Worm (Caenorhabditis elegans): ENCODE results near the gene C15H9.5.

The C15H9.5 gene

DNA sequence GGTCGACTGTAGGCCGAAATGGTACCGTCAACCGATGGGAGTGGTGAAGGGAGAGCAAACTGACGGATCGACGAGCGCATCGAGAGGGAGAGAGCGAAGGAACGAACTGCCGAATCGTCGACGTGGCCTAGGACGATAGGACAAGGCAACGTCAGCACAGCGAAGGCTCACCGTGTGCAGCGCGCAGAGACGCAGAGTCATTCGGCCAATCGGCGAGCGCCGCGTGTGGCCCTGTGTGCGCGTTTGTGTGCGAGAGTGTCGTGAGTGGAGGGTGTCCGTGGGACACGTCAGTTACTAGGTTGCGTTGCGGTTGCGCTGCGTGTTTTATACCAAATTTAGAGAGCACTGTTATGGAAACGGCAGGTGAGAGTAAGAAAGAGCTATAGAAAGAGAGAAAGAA, 1.1 kb upstream of the C15H9.5 start, which contains the start of gene hsp-3 (continued):
- peak; percentile 94 for TF ChIP-seq C34F6.9 (tag; optimal IDR thresholded peaks at IDR 0.05)
- TF ChIP-seq nhr-237 (tag; optimal IDR thresholded peaks at IDR 0.05), result peak; percentile 73
- peak; percentile 96 for TF ChIP-seq lin-11 (tag; optimal IDR thresholded peaks at IDR 0.05)
- peak; percentile 98 for TF ChIP-seq unc-55 (GFP tag; optimal IDR thresholded peaks at IDR 0.05)
- TF ChIP-seq nhr-6 (tag; optimal IDR thresholded peaks at IDR 0.05), result peak; percentile 85
- TF ChIP-seq crh-2 (tag; optimal IDR thresholded peaks at IDR 0.05), result peak; percentile 100
- peak; percentile 97 for TF ChIP-seq ceh-16 (tag; optimal IDR thresholded peaks at IDR 0.05)
- peak; percentile 50 for TF ChIP-seq elt-1 (tag; optimal IDR thresholded peaks at IDR 0.05)
- peak; percentile 92 for TF ChIP-seq nhr-25 (tag; optimal IDR thresholded peaks at IDR 0.05)
- TF ChIP-seq sem-4 (tag; optimal IDR thresholded peaks at IDR 0.05), result peak; percentile 89
- TF ChIP-seq blmp-1 (tag; optimal IDR thresholded peaks at IDR 0.05; ENCODE audit: insufficient read depth), result peak; percentile 74
- TF ChIP-seq nhr-129 (tag; optimal IDR thresholded peaks at IDR 0.05), result peak; percentile 98
- no peak for TF ChIP-seq aly-2 (tag; optimal IDR thresholded peaks at IDR 0.05)
- TF ChIP-seq gmeb-1 (tag; optimal IDR thresholded peaks at IDR 0.05), result peak; percentile 86
- peak; percentile 53 for TF ChIP-seq unc-39 (tag; optimal IDR thresholded peaks at IDR 0.05)
- no peak for TF ChIP-seq ama-1 (optimal IDR thresholded peaks at IDR 0.05)
- TF ChIP-seq unc-62 (GFP tag; optimal IDR thresholded peaks at IDR 0.05), result peak; percentile 47
- peak; percentile 96 for TF ChIP-seq fos-1 (tag; optimal IDR thresholded peaks at IDR 0.05)
- TF ChIP-seq alr-1 (tag; optimal IDR thresholded peaks at IDR 0.05), result no peak

DNA sequence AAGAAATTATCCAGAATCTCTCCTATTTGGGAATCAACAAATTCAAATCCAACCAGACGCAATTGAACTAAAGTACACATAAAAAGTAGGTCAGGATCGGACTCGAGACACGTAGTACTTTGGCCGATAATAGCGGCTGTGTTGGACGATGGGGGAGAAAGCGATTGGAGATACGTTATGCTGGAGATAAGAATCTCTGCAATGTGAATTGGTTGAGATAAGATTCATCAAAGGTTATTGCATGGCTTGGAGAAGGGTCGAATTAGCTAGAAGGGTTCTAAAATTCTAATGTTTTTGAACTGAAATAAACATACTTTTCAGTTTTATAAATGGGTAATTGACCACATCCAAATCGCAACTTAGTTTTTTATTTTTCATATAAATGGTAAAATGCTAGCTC, 567 bp upstream of the C15H9.5 start:
- TF ChIP-seq zag-1 (tag; optimal IDR thresholded peaks at IDR 0.05) (no peak), ztf-4 (tag; optimal IDR thresholded peaks at IDR 0.05) (no peak), elt-1 (tag; optimal IDR thresholded peaks at IDR 0.05) (peak; percentile 95), ceh-16 (tag; optimal IDR thresholded peaks at IDR 0.05) (peak; percentile 84), unc-62 (GFP tag; optimal IDR thresholded peaks at IDR 0.05) (no peak), sem-4 (tag; optimal IDR thresholded peaks at IDR 0.05) (peak; percentile 27), R02D3.7 (tag; optimal IDR thresholded peaks at IDR 0.05) (no peak), sma-9 (GFP tag; optimal IDR thresholded peaks at IDR 0.05) (peak; percentile 82), sma-9 (tag; optimal IDR thresholded peaks at IDR 0.05) (no peak), blmp-1 (tag; optimal IDR thresholded peaks at IDR 0.05; ENCODE audit: insufficient read depth) (peak; percentile 71)

DNA sequence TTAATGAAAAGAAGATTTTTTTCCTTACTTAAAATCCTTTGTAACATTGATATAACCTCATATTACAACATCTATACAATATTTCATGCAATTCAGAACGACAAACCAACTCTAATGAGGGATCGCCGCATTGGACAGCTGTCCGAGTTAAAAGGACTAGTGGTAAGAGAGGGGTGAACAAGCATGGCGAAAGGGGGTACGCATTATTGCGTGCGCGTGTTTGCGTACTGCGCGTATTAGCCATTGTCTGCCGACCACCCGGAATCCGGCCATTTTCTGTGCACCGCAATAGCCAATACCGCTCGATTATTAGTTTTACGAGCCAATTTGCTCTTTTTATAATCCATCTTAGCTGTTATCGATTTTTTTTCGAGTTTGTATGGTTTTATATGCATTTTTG, 4.5 kb downstream of the C15H9.5 start, which contains the start of gene C15H9.4:
TSS of gene C15H9.4 (plus strand) at position 93 of the 400 bp plus-strand sequence.
- TF ChIP-seq nhr-129 (tag; optimal IDR thresholded peaks at IDR 0.05) (peak; percentile 19), mdl-1 (tag; optimal IDR thresholded peaks at IDR 0.05) (peak in 1 of 2 experiments; percentile 16), lsy-2 (tag; optimal IDR thresholded peaks at IDR 0.05) (peak in 1 of 2 experiments; percentile 31), unc-55 (GFP tag; optimal IDR thresholded peaks at IDR 0.05) (peak; percentile 60), lin-39 (tag; optimal IDR thresholded peaks at IDR 0.05) (no peak), elt-1 (tag; optimal IDR thresholded peaks at IDR 0.05) (no peak), peb-1 (tag; optimal IDR thresholded peaks at IDR 0.05) (no peak), snpc-4 (tag; optimal IDR thresholded peaks at IDR 0.05) (no peak), sma-3 (GFP tag; optimal IDR thresholded peaks at IDR 0.05) (peak; percentile 3), ztf-11 (tag; optimal IDR thresholded peaks at IDR 0.05) (no peak), mab-5 (tag; optimal IDR thresholded peaks at IDR 0.05) (peak; percentile 3), F13H6.1 (tag; optimal IDR thresholded peaks at IDR 0.05) (peak; percentile 64), lin-11 (tag; optimal IDR thresholded peaks at IDR 0.05) (peak; percentile 1), aly-2 (tag; optimal IDR thresholded peaks at IDR 0.05) (no peak), C34F6.9 (tag; optimal IDR thresholded peaks at IDR 0.05) (peak; percentile 56), egl-27 (tag; optimal IDR thresholded peaks at IDR 0.05) (peak; percentile 10), sma-9 (GFP tag; optimal IDR thresholded peaks at IDR 0.05) (peak; percentile 45), sma-9 (tag; optimal IDR thresholded peaks at IDR 0.05) (no peak), nhr-237 (tag; optimal IDR thresholded peaks at IDR 0.05) (no peak), skn-1 (tag; optimal IDR thresholded peaks at IDR 0.05) (no peak), lin-13 (GFP tag; optimal IDR thresholded peaks at IDR 0.05) (peak; percentile 27), ama-1 (optimal IDR thresholded peaks at IDR 0.05) (no peak)

DNA sequence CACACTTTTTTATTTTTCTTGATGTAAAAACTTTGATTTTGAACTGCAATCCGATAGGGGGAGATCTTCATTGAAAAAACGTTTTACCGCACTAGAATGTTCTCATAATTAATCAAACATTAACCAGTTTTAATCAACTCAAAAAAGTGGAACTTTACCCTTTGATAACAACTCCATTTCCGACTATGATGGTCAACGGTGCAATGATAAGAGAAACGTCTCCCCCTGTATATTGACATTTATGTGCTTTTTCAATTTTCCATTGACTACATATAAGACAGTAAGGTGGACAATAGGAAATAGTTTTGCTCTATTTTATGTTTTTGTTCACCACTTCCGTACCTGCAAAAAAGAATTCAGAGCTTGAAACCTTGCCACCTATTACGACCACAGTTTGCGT, 5.3 kb downstream of the C15H9.5 start:
- no peak for TF ChIP-seq nhr-23 (tag; optimal IDR thresholded peaks at IDR 0.05)
- TF ChIP-seq ZK546.5 (tag; optimal IDR thresholded peaks at IDR 0.05), result no peak
- TF ChIP-seq elt-3 (tag; optimal IDR thresholded peaks at IDR 0.05), result no peak
- TF ChIP-seq sma-9 (GFP tag; optimal IDR thresholded peaks at IDR 0.05), result peak; percentile 44
- no peak for TF ChIP-seq sma-9 (tag; optimal IDR thresholded peaks at IDR 0.05)
- TF ChIP-seq crh-2 (tag; optimal IDR thresholded peaks at IDR 0.05), result peak; percentile 10
- TF ChIP-seq fos-1 (tag; optimal IDR thresholded peaks at IDR 0.05), result peak; percentile 74
